Fruit fly (Drosophila melanogaster) whole organism, embryonic: ENCODE results near the gene stck.

Experiments
- CG10462 ChIP-seq: fragments of 200-800 bp; sonication (Bioruptor generic); optimal IDR thresholded peaks from 2 replicates; lab custom pipeline; 2016; ENCODE audit warnings: missing biosample characterization, missing genetic modification characterization
- CG11398 ChIP-seq: fragments of 200-800 bp; sonication (Bioruptor generic); optimal IDR thresholded peaks from 2 replicates; lab custom pipeline; 2016; ENCODE audit warnings: missing biosample characterization, missing genetic modification characterization
- CG13123 ChIP-seq: fragments of 200-800 bp; sonication (Bioruptor generic); optimal IDR thresholded peaks from 2 replicates; lab custom pipeline; 2016; ENCODE audit warnings: missing biosample characterization, missing genetic modification characterization
- CG13424 ChIP-seq: fragments of 200-800 bp; sonication (Bioruptor generic); optimal IDR thresholded peaks from 2 replicates; lab custom pipeline; 2019; ENCODE audit warnings: missing biosample characterization, mild to moderate bottlenecking, missing genetic modification characterization, moderate library complexity
- CG14860 ChIP-seq: fragments of 200-800 bp; sonication (Bioruptor generic); IDR thresholded peaks from 3 replicates; pipeline ENCODE4 v1.3.6; 2022; ENCODE audit warnings: missing biosample characterization, missing genetic modification characterization; ENCODE audit not compliant: partially characterized antibody
- CG15269 ChIP-seq: fragments of 200-800 bp; sonication (Bioruptor generic); optimal IDR thresholded peaks from 2 replicates; lab custom pipeline; 2018; ENCODE audit warnings: missing biosample characterization, mild to moderate bottlenecking, missing genetic modification characterization, moderate library complexity
- CG16779 ChIP-seq: fragments of 200-800 bp; sonication (Bioruptor generic); IDR thresholded peaks from 2 replicates; pipeline ENCODE4 v1.3.6; 2022; ENCODE audit warnings: missing biosample characterization, missing genetic modification characterization
- CG17361 ChIP-seq: fragments of 200-800 bp; sonication (Bioruptor generic); IDR thresholded peaks from 3 replicates; pipeline ENCODE4 v1.3.6; 2022; ENCODE audit warnings: missing biosample characterization, missing genetic modification characterization
- CG3407 ChIP-seq: fragments of 200-800 bp; sonication (Bioruptor generic); optimal IDR thresholded peaks from 2 replicates; lab custom pipeline; 2018; ENCODE audit warnings: missing biosample characterization, mild to moderate bottlenecking, missing genetic modification characterization
- CG34376 ChIP-seq: fragments of 200-800 bp; sonication (Bioruptor generic); optimal IDR thresholded peaks from 2 replicates; lab custom pipeline; 2018; ENCODE audit warnings: missing biosample characterization, mild to moderate bottlenecking, missing genetic modification characterization
- CG34422 ChIP-seq: fragments of 200-800 bp; sonication (Bioruptor generic); IDR thresholded peaks from 3 replicates; pipeline ENCODE4 v1.3.6; 2022; ENCODE audit warnings: missing biosample characterization, missing genetic modification characterization
- CG3726 ChIP-seq: fragments of 200-800 bp; sonication (Bioruptor generic); IDR thresholded peaks from 3 replicates; pipeline ENCODE4, ENCODE4 v1.3.6; 2022; ENCODE audit warnings: missing biosample characterization, missing genetic modification characterization
- CG4282 ChIP-seq: fragments of 200-800 bp; sonication (Bioruptor generic); optimal IDR thresholded peaks from 2 replicates; lab custom pipeline; 2016; ENCODE audit warnings: missing biosample characterization, missing genetic modification characterization
- CG4404 ChIP-seq: fragments of 200-800 bp; sonication (Bioruptor generic); IDR thresholded peaks from 2 replicates; pipeline ENCODE4 v1.3.6; 2022; ENCODE audit warnings: missing biosample characterization, missing genetic modification characterization
- CG4617 ChIP-seq: fragments of 200-800 bp; sonication (Bioruptor generic); optimal IDR thresholded peaks from 3 replicates; lab custom pipeline; 2016; ENCODE audit warnings: missing biosample characterization, missing genetic modification characterization, borderline replicate concordance
- CG6175 ChIP-seq: fragments of 200-800 bp; sonication (Bioruptor generic); IDR thresholded peaks from 3 replicates; pipeline ENCODE4 v1.3.6; 2022; ENCODE audit warnings: missing biosample characterization, missing genetic modification characterization
- CG6254 ChIP-seq: fragments of 200-800 bp; sonication (Bioruptor generic); optimal IDR thresholded peaks from 3 replicates; lab custom pipeline; 2017; ENCODE audit warnings: mild to moderate bottlenecking, missing biosample characterization, missing genetic modification reagents, missing genetic modification characterization
- CG7556 ChIP-seq: fragments of 200-800 bp; sonication (Bioruptor generic); optimal IDR thresholded peaks from 2 replicates; lab custom pipeline; 2017; ENCODE audit warnings: missing biosample characterization, mild to moderate bottlenecking, missing genetic modification characterization
- CG8388 ChIP-seq: fragments of 200-800 bp; sonication (Bioruptor generic); optimal IDR thresholded peaks from 2 replicates; lab custom pipeline; 2019; ENCODE audit warnings: missing biosample characterization, mild to moderate bottlenecking, missing genetic modification characterization, moderate library complexity
- CrebB ChIP-seq: fragments of 200-800 bp; sonication (Bioruptor generic); optimal IDR thresholded peaks from 3 replicates; lab custom pipeline; 2018; ENCODE audit warnings: missing biosample characterization, mild to moderate bottlenecking, missing genetic modification characterization
- Eip74EF ChIP-seq, 2 experiments: fragments of 200-800 bp in 1 of 2; fragments of >200 bp in 1 of 2; sonication (Bioruptor generic) in 1 of 2; optimal IDR thresholded peaks; 2 replicates each; lab custom pipeline; 2017 to 2019; ENCODE audit warnings: missing biosample characterization in 2 of 2, missing genetic modification characterization in 2 of 2, mild to moderate bottlenecking in 1 of 2, moderate library complexity in 1 of 2
- Elba2 ChIP-seq: fragments of 200-800 bp; sonication (Bioruptor generic); optimal IDR thresholded peaks from 3 replicates; lab custom pipeline; 2016; ENCODE audit warnings: missing biosample characterization, missing genetic modification characterization
- Fer2 ChIP-seq: fragments of 200-800 bp; sonication (Bioruptor generic); optimal IDR thresholded peaks from 2 replicates; lab custom pipeline; 2018; ENCODE audit warnings: missing biosample characterization, mild to moderate bottlenecking, missing genetic modification characterization, moderate library complexity
- Fer3 ChIP-seq: fragments of 200-800 bp; sonication (Bioruptor generic); optimal IDR thresholded peaks from 2 replicates; lab custom pipeline; 2018; ENCODE audit warnings: missing biosample characterization, mild to moderate bottlenecking, missing genetic modification characterization, moderate library complexity
- H15 ChIP-seq: fragments of 200-800 bp; sonication (Bioruptor generic); IDR thresholded peaks from 3 replicates; pipeline ENCODE4 v1.3.6; 2022; ENCODE audit warnings: missing biosample characterization, missing genetic modification characterization
- HLH3B ChIP-seq: fragments of 200-800 bp; sonication (Bioruptor generic); IDR thresholded peaks from 2 replicates; pipeline ENCODE4 v1.3.6; 2022; ENCODE audit warnings: missing biosample characterization, missing genetic modification characterization
- MTF-1 ChIP-seq: fragments of 200-800 bp; sonication (Bioruptor generic); optimal IDR thresholded peaks from 2 replicates; lab custom pipeline; 2018; ENCODE audit warnings: missing biosample characterization, mild to moderate bottlenecking, missing genetic modification characterization, borderline replicate concordance
- NC2β ChIP-seq: fragments of 200-800 bp; sonication (Bioruptor generic); optimal IDR thresholded peaks from 2 replicates; lab custom pipeline; 2016; ENCODE audit warnings: missing biosample characterization, missing genetic modification characterization
- Poxn ChIP-seq: fragments of 200-800 bp; sonication (Bioruptor generic); IDR thresholded peaks from 2 replicates; pipeline ENCODE4 v1.3.6; 2022; ENCODE audit warnings: missing biosample characterization, missing genetic modification characterization
- Six4 ChIP-seq: fragments of 200-800 bp; sonication (Bioruptor generic); optimal IDR thresholded peaks from 2 replicates; lab custom pipeline; 2016; ENCODE audit warnings: missing biosample characterization, missing genetic modification characterization
- Sox100B ChIP-seq: fragments of 200-800 bp; sonication (Bioruptor generic); optimal IDR thresholded peaks from 3 replicates; lab custom pipeline; 2018; ENCODE audit warnings: missing biosample characterization, mild to moderate bottlenecking, missing genetic modification characterization
- Stat92E ChIP-seq, 3 experiments: fragments of >200 bp in 2 of 3; fragments of 200-800 bp in 1 of 3; sonication (Bioruptor generic) in 1 of 3; optimal IDR thresholded peaks; 2 replicates each; lab custom pipeline; 2017 to 2019; ENCODE audit warnings: missing biosample characterization in 3 of 3, missing genetic modification characterization in 3 of 3, mild to moderate bottlenecking in 1 of 3, moderate library complexity in 1 of 3
- TFAM ChIP-seq: fragments of 200-800 bp; sonication (Bioruptor generic); optimal IDR thresholded peaks from 2 replicates; lab custom pipeline; 2017; ENCODE audit warnings: missing biosample characterization, missing genetic modification characterization, inconsistent platforms
- aop ChIP-seq: fragments of 200-800 bp; sonication (Bioruptor generic); IDR thresholded peaks from 2 replicates; pipeline ENCODE4 v1.3.6; 2022; ENCODE audit warnings: missing biosample characterization, missing genetic modification characterization
- br ChIP-seq: fragments of >200 bp; optimal IDR thresholded peaks from 2 replicates; lab custom pipeline; 2017
- cato ChIP-seq: fragments of 200-800 bp; sonication (Bioruptor generic); optimal IDR thresholded peaks from 2 replicates; lab custom pipeline; 2016; ENCODE audit warnings: missing biosample characterization, missing genetic modification characterization, borderline replicate concordance
- cwo ChIP-seq: fragments of 200-800 bp; sonication (Bioruptor generic); optimal IDR thresholded peaks from 3 replicates; lab custom pipeline; 2017; ENCODE audit warnings: missing biosample characterization, missing genetic modification characterization, mild to moderate bottlenecking, moderate library complexity, missing genetic modification reagents
- danr ChIP-seq: fragments of 200-800 bp; sonication (Bioruptor generic); IDR thresholded peaks from 2 replicates; pipeline ENCODE4 v1.3.6; 2022; ENCODE audit warnings: missing biosample characterization, missing genetic modification characterization
- luna ChIP-seq: fragments of 200-800 bp; sonication (Bioruptor generic); optimal IDR thresholded peaks from 2 replicates; lab custom pipeline; 2016; ENCODE audit warnings: missing biosample characterization, missing genetic modification characterization
- nerfin-2 ChIP-seq: fragments of 200-800 bp; sonication (Bioruptor generic); IDR thresholded peaks from 2 replicates; pipeline ENCODE4 v1.3.6; 2022; ENCODE audit warnings: missing biosample characterization, missing genetic modification characterization; ENCODE audit not compliant: partially characterized antibody
- nmo ChIP-seq: fragments of 200-800 bp; sonication (Bioruptor generic); optimal IDR thresholded peaks from 2 replicates; lab custom pipeline; 2018; ENCODE audit warnings: missing biosample characterization, mild to moderate bottlenecking, missing genetic modification characterization, moderate library complexity
- prd ChIP-seq, 3 experiments: fragments of >200 bp in 2 of 3; fragments of 200-800 bp in 1 of 3; sonication (Bioruptor generic) in 1 of 3; optimal IDR thresholded peaks in 2 of 3; IDR thresholded peaks in 1 of 3; 2 replicates in 2 of 3; 3 replicates in 1 of 3; pipeline versions ENCODE4 v1.3.6 to Lab custom; 2017 to 2022; ENCODE audit warnings: missing biosample characterization in 1 of 3, missing genetic modification characterization in 1 of 3
- sc ChIP-seq, 3 experiments: fragments of >200 bp in 2 of 3; fragments of 200-800 bp in 1 of 3; sonication (Bioruptor generic) in 1 of 3; optimal IDR thresholded peaks; 2 replicates in 2 of 3; 3 replicates in 1 of 3; lab custom pipeline; 2017; ENCODE audit warnings: mild to moderate bottlenecking in 1 of 3, missing biosample characterization in 1 of 3, missing genetic modification characterization in 1 of 3, missing genetic modification reagents in 1 of 3
- sima ChIP-seq: fragments of 200-800 bp; sonication (Bioruptor generic); optimal IDR thresholded peaks from 2 replicates; lab custom pipeline; 2016; ENCODE audit warnings: missing biosample characterization, missing genetic modification characterization
- stwl ChIP-seq: fragments of 200-800 bp; sonication (Bioruptor generic); optimal IDR thresholded peaks from 3 replicates; lab custom pipeline; 2018; ENCODE audit warnings: missing biosample characterization, mild to moderate bottlenecking, missing genetic modification characterization, moderate library complexity
- tgo ChIP-seq: fragments of 200-800 bp; sonication (Bioruptor generic); IDR thresholded peaks from 3 replicates; pipeline ENCODE4 v1.3.6; 2022; ENCODE audit warnings: missing biosample characterization, missing genetic modification characterization
- tin ChIP-seq: fragments of 200-800 bp; sonication (Bioruptor generic); optimal IDR thresholded peaks from 3 replicates; lab custom pipeline; 2016; ENCODE audit warnings: missing biosample characterization, missing genetic modification characterization
- ttk ChIP-seq: fragments of 200-800 bp; sonication (Bioruptor generic); IDR thresholded peaks from 2 replicates; pipeline ENCODE4 v2.1.2; 2022; ENCODE audit warnings: missing biosample characterization, missing genetic modification characterization
- zfh2 ChIP-seq: fragments of 200-800 bp; sonication (Bioruptor generic); optimal IDR thresholded peaks from 2 replicates; lab custom pipeline; 2016; ENCODE audit warnings: missing biosample characterization, missing genetic modification characterization

Gene stck

DNA sequence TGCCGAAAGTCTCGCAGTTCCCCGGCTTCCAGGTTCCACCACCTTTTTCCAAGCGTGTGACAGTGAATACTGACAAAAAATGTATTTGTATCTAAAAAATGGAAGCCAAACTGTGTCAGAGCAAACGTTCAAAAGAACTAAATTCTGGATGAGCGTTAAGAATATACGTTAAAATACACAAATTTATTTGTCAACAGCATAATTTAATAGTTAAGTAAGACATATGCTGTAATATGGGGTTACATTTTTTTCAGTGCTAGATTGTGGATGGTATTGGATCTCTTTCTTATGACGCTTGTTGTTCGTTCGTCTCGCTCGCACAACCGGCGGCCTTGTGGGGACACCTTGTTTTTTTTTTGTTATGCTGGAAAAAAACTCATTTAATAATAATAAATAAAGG, 1.2 kb upstream of the stck start (continued):
- peak; percentile 86 for TF ChIP-seq Sox100B (GFP tag; lab: Kevin White, UChicago)
- TF ChIP-seq danr (GFP tag; lab: Robert Waterston, UW): peak; percentile 81
- peak; percentile 78 for TF ChIP-seq CG6254 (GFP tag; lab: Kevin White, UChicago)
- TF ChIP-seq Six4 (GFP tag; lab: Kevin White, UChicago): peak; percentile 91
- TF ChIP-seq ttk: peak; percentile 90
- peak; percentile 83 for TF ChIP-seq Fer2
- peak; percentile 71 for TF ChIP-seq TFAM (GFP tag; lab: Kevin White, UChicago)
- no peak for TF ChIP-seq br (lab: Kevin White, UChicago)
- TF ChIP-seq cwo: peak; percentile 97
- peak in 1 of 2 experiments; percentile 81 for TF ChIP-seq Eip74EF (GFP tag; optimal IDR thresholded peaks at IDR 0.05; lab: Kevin White, UChicago)
- TF ChIP-seq CG17361: peak; percentile 83
- TF ChIP-seq CG4617 (GFP tag; lab: Kevin White, UChicago): peak; percentile 79
- no peak for TF ChIP-seq CG14860 (GFP tag; lab: Robert Waterston, UW)
- peak; percentile 90 for TF ChIP-seq H15 (GFP tag; lab: Robert Waterston, UW)
- TF ChIP-seq CG8388 (GFP tag; lab: Kevin White, UChicago): peak; percentile 92
- peak; percentile 93 for TF ChIP-seq CG6175
- peak; percentile 12 for TF ChIP-seq stwl (tag; lab: Kevin White, UChicago)
- TF ChIP-seq Fer3 (tag; lab: Kevin White, UChicago): peak; percentile 97
- peak; percentile 95 for TF ChIP-seq zfh2 (GFP tag; lab: Kevin White, UChicago)
- peak; percentile 83 for TF ChIP-seq cato (GFP tag; lab: Kevin White, UChicago)
- no peak for TF ChIP-seq sc (optimal IDR thresholded peaks at IDR 0.05; lab: Kevin White, UChicago)
- peak; percentile 69 for TF ChIP-seq sc (GFP tag; optimal IDR thresholded peaks at IDR 0.05; lab: Kevin White, UChicago)
- peak; percentile 95 for TF ChIP-seq luna (GFP tag; lab: Kevin White, UChicago)
- peak; percentile 79 for TF ChIP-seq MTF-1 (GFP tag; lab: Kevin White, UChicago)
- peak; percentile 91 for TF ChIP-seq NC2β (GFP tag; lab: Kevin White, UChicago)
- no peak for TF ChIP-seq Stat92E (GFP tag; optimal IDR thresholded peaks at IDR 0.05; lab: Kevin White, UChicago)
- peak; percentile 88 for TF ChIP-seq CG11398
- peak; percentile 89 for TF ChIP-seq nmo (GFP tag; lab: Kevin White, UChicago)
- peak; percentile 89 for TF ChIP-seq CG4282 (GFP tag; lab: Kevin White, UChicago)
- TF ChIP-seq CG3726: peak; percentile 88
- TF ChIP-seq CG13424 (tag; lab: Kevin White, UChicago): peak; percentile 92
- peak; percentile 93 for TF ChIP-seq CG16779
- TF ChIP-seq HLH3B (GFP tag; lab: Robert Waterston, UW): peak; percentile 94
- peak; percentile 95 for TF ChIP-seq CG34376 (GFP tag; lab: Kevin White, UChicago)
- TF ChIP-seq CG15269 (tag; lab: Kevin White, UChicago): peak; percentile 95
- TF ChIP-seq CrebB (tag; lab: Kevin White, UChicago): peak; percentile 94
- peak; percentile 92 for TF ChIP-seq CG34422 (GFP tag; lab: Robert Waterston, UW)
- TF ChIP-seq nerfin-2 (GFP tag; lab: Robert Waterston, UW): no peak
- no peak for TF ChIP-seq Elba2
- TF ChIP-seq CG4404 (GFP tag; lab: Robert Waterston, UW): peak; percentile 73
- TF ChIP-seq CG3407 (GFP tag; lab: Kevin White, UChicago): peak; percentile 87
- peak; percentile 80 for TF ChIP-seq CG10462 (GFP tag; lab: Kevin White, UChicago)
- TF ChIP-seq Poxn (GFP tag; lab: Robert Waterston, UW): peak; percentile 93
- TF ChIP-seq aop: peak; percentile 69
- TF ChIP-seq prd (optimal IDR thresholded peaks at IDR 0.05; lab: Kevin White, UChicago): no peak
- peak; percentile 94 for TF ChIP-seq prd (GFP tag; IDR thresholded peaks at IDR 0.05; lab: Robert Waterston, UW)
- TF ChIP-seq tgo (GFP tag; lab: Robert Waterston, UW): peak; percentile 95
- peak; percentile 97 for TF ChIP-seq tin (GFP tag; lab: Kevin White, UChicago)
- TF ChIP-seq CG7556: peak; percentile 94
- TF ChIP-seq CG13123 (GFP tag; lab: Kevin White, UChicago): peak; percentile 92
- TF ChIP-seq sima (GFP tag; lab: Kevin White, UChicago): peak; percentile 88
